Fruit fly (Drosophila melanogaster) whole organism, wandering third instar larva: Measurements from ENCODE around the gene cno.
A peak's percentile ranks its signal among the peaks of the same experiment; 100 is the strongest.

Experiments
- Abd-B ChIP-seq: fragments of >200 bp; optimal IDR thresholded peaks from 2 replicates; lab custom pipeline; 2017; ENCODE audit warnings: missing biosample characterization, missing genetic modification characterization
- CG32264 ChIP-seq: fragments of 200-800 bp; sonication (Bioruptor generic); optimal IDR thresholded peaks from 2 replicates; lab custom pipeline; 2016; ENCODE audit warnings: missing biosample characterization, missing genetic modification characterization
- CG9705 ChIP-seq: fragments of 200-800 bp; sonication (Bioruptor generic); optimal IDR thresholded peaks from 2 replicates; lab custom pipeline; 2018; ENCODE audit warnings: missing biosample characterization, mild to moderate bottlenecking, missing genetic modification characterization
- CrebA ChIP-seq: fragments of 200-800 bp; sonication (Bioruptor generic); optimal IDR thresholded peaks from 2 replicates; lab custom pipeline; 2016; ENCODE audit warnings: missing biosample characterization, mild to moderate bottlenecking, missing genetic modification characterization, borderline replicate concordance
- Dfd ChIP-seq: fragments of >200 bp; optimal IDR thresholded peaks from 2 replicates; lab custom pipeline; 2017; ENCODE audit warnings: missing biosample characterization, missing genetic modification characterization
- Dif ChIP-seq: fragments of 200-275, 200-300 bp; sonication (Bioruptor generic); optimal IDR thresholded peaks from 2 replicates; lab custom pipeline; 2018; ENCODE audit warnings: missing biosample characterization, missing genetic modification characterization; ENCODE audit not compliant: partially characterized antibody
- GATAd ChIP-seq: sonication (Bioruptor generic); optimal IDR thresholded peaks from 2 replicates; lab custom pipeline; 2016; ENCODE audit warnings: missing biosample characterization, missing genetic modification characterization
- HLH106 ChIP-seq: fragments of 200-800 bp; optimal IDR thresholded peaks from 3 replicates; lab custom pipeline; 2019; ENCODE audit warnings: missing biosample characterization, mild to moderate bottlenecking, missing genetic modification characterization, moderate library complexity
- Hnf4 ChIP-seq: fragments of 200-800 bp; sonication (Bioruptor generic); optimal IDR thresholded peaks from 2 replicates; lab custom pipeline; 2016; ENCODE audit warnings: missing biosample characterization, mild to moderate bottlenecking, missing genetic modification characterization
- Hr83 ChIP-seq: fragments of 200-300 bp; sonication (Bioruptor generic); optimal IDR thresholded peaks from 2 replicates; lab custom pipeline; 2016; ENCODE audit warnings: missing biosample characterization, mild to moderate bottlenecking, missing genetic modification characterization, moderate library complexity; ENCODE audit not compliant: poor library complexity, severe bottlenecking
- Jra ChIP-seq: sonication (Bioruptor generic); optimal IDR thresholded peaks from 2 replicates; lab custom pipeline; 2016; ENCODE audit warnings: missing biosample characterization, missing genetic modification characterization
- Mio ChIP-seq: sonication (Bioruptor generic); optimal IDR thresholded peaks from 2 replicates; lab custom pipeline; 2016; ENCODE audit warnings: missing biosample characterization, missing genetic modification characterization
- Myc ChIP-seq: fragments of >200 bp; optimal IDR thresholded peaks from 2 replicates; lab custom pipeline; 2017
- N ChIP-seq: fragments of >200 bp; optimal IDR thresholded peaks from 2 replicates; lab custom pipeline; 2018; ENCODE audit warnings: missing biosample characterization, missing external identifiers, missing genetic modification characterization
- OdsH ChIP-seq: fragments of 200-800 bp; sonication (Bioruptor generic); optimal IDR thresholded peaks from 2 replicates; lab custom pipeline; 2016; ENCODE audit warnings: missing biosample characterization, mild to moderate bottlenecking, missing genetic modification characterization
- Rel ChIP-seq, 2 experiments: fragments of 200-800 bp; sonication (Bioruptor generic) in 1 of 2; optimal IDR thresholded peaks; 2 replicates in 1 of 2; 3 replicates in 1 of 2; lab custom pipeline; 2016 to 2019; ENCODE audit warnings: mild to moderate bottlenecking in 2 of 2, missing biosample characterization in 2 of 2, missing genetic modification characterization in 2 of 2, moderate library complexity in 1 of 2
- Sp1 ChIP-seq: fragments of 200-800 bp; sonication (Bioruptor generic); optimal IDR thresholded peaks from 3 replicates; lab custom pipeline; 2019; ENCODE audit warnings: missing biosample characterization, mild to moderate bottlenecking, missing genetic modification characterization, moderate library complexity
- Vsx2 ChIP-seq: fragments of 200-300, 225-300 bp; sonication (Bioruptor generic); optimal IDR thresholded peaks from 2 replicates; lab custom pipeline; 2018; ENCODE audit warnings: missing biosample characterization, missing genetic modification characterization; ENCODE audit not compliant: partially characterized antibody
- br ChIP-seq: fragments of 200-800 bp; sonication (Bioruptor generic); optimal IDR thresholded peaks from 2 replicates; lab custom pipeline; 2016; ENCODE audit warnings: missing biosample characterization, missing genetic modification characterization
- brk ChIP-seq: fragments of 200-800 bp; sonication (Bioruptor generic); optimal IDR thresholded peaks from 2 replicates; lab custom pipeline; 2016; ENCODE audit warnings: missing biosample characterization, mild to moderate bottlenecking, missing genetic modification characterization
- dl ChIP-seq, 2 experiments: fragments of 175-275, 200-275 bp in 1 of 2; fragments of 200-275 bp in 1 of 2; sonication (Bioruptor generic); optimal IDR thresholded peaks; lab custom pipeline; 2018; ENCODE audit warnings: mild to moderate bottlenecking in 2 of 2, missing biosample characterization in 2 of 2, missing genetic modification characterization in 2 of 2, moderate library complexity in 2 of 2; ENCODE audit not compliant: partially characterized antibody in 2 of 2, insufficient read depth in 1 of 2
- dmrt93B ChIP-seq: fragments of 200-800 bp; sonication (Bioruptor generic); optimal IDR thresholded peaks from 2 replicates; lab custom pipeline; 2018; ENCODE audit warnings: missing biosample characterization, mild to moderate bottlenecking, missing genetic modification characterization
- dsf ChIP-seq: sonication (Bioruptor generic); optimal IDR thresholded peaks from 2 replicates; lab custom pipeline; 2016; ENCODE audit warnings: missing biosample characterization, missing genetic modification characterization, borderline replicate concordance
- ey ChIP-seq: fragments of 200-800 bp; sonication (Bioruptor generic); optimal IDR thresholded peaks from 2 replicates; lab custom pipeline; 2016; ENCODE audit warnings: missing biosample characterization, missing genetic modification characterization
- foxo ChIP-seq, 2 experiments: fragments of 200-800 bp; sonication (Bioruptor generic); optimal IDR thresholded peaks; 2 replicates in 1 of 2; 3 replicates in 1 of 2; lab custom pipeline; 2016 to 2017; ENCODE audit warnings: missing biosample characterization in 2 of 2, missing genetic modification characterization in 2 of 2
- fru ChIP-seq: fragments of 200-800 bp; sonication (Bioruptor generic); optimal IDR thresholded peaks from 3 replicates; lab custom pipeline; 2016; ENCODE audit warnings: missing biosample characterization, mild to moderate bottlenecking, missing genetic modification characterization
- h ChIP-seq: fragments of 200-800 bp; sonication (Bioruptor generic); optimal IDR thresholded peaks from 3 replicates; lab custom pipeline; 2016; ENCODE audit warnings: missing biosample characterization, mild to moderate bottlenecking, missing genetic modification characterization
- jim ChIP-seq: fragments of 175-275, 200-325 bp; sonication (Bioruptor generic); optimal IDR thresholded peaks from 2 replicates; lab custom pipeline; 2016; ENCODE audit warnings: missing biosample characterization, mild to moderate bottlenecking, missing genetic modification characterization
- lola ChIP-seq: fragments of >200 bp; optimal IDR thresholded peaks from 2 replicates; lab custom pipeline; 2017; ENCODE audit warnings: missing biosample characterization, missing genetic modification characterization
- psq ChIP-seq: fragments of 200-800 bp; sonication (Bioruptor generic); optimal IDR thresholded peaks from 3 replicates; lab custom pipeline; 2017; ENCODE audit warnings: missing biosample characterization, mild to moderate bottlenecking, missing genetic modification characterization, moderate library complexity
- rgr ChIP-seq: fragments of 200-800 bp; sonication (Bioruptor generic); optimal IDR thresholded peaks from 3 replicates; lab custom pipeline; 2016; ENCODE audit warnings: missing biosample characterization, mild to moderate bottlenecking, missing genetic modification characterization
- sv ChIP-seq: fragments of 200-800 bp; sonication (Bioruptor generic); optimal IDR thresholded peaks from 3 replicates; lab custom pipeline; 2016; ENCODE audit warnings: missing biosample characterization, missing genetic modification characterization
- tai ChIP-seq: sonication (Bioruptor generic); optimal IDR thresholded peaks from 2 replicates; lab custom pipeline; 2016; ENCODE audit warnings: missing biosample characterization, missing genetic modification characterization
- usp ChIP-seq: fragments of >200 bp; optimal IDR thresholded peaks from 2 replicates; lab custom pipeline; 2017; ENCODE audit warnings: missing biosample characterization, missing genetic modification characterization
- woc ChIP-seq: sonication (Bioruptor generic); optimal IDR thresholded peaks from 2 replicates; lab custom pipeline; 2016; ENCODE audit warnings: missing biosample characterization, mild to moderate bottlenecking, missing genetic modification characterization

The cno gene

DNA sequence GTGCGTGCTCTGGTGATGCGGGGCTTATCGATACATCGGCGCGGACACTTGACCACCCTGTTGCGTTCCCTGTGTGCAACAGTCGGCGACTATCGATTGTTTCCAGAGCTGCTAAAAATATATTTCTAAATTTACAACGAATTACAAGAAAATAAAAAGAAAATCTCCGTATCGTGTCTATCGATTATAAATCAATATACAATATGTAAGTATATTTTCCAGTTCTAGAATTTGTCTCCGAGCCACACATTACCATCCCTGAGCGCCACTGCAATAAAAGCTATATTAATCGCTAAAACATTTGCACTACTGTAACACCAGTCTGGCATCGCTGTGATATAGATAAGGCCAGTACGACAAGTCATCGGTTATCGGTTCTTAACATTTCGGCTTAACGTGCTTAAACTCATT lies 14.9 kb upstream of the cno start, which contains the start of the genes Kat60 and Mms19:
Kat60 (minus strand) TSS at position 13 of the 411 bp plus-strand sequence.
Mms19 (plus strand) TSS at position 347 of the 411 bp plus-strand sequence.
- TF ChIP-seq br (peak; percentile 51), CrebA (no peak), ey (GFP tag; lab: Kevin White, UChicago) (peak; percentile 70), Myc (lab: Kevin White, UChicago) (peak; percentile 95), dl (GFP tag; optimal IDR thresholded peaks at IDR 0.05; lab: Kevin White, UChicago; ENCODE audit: insufficient read depth in 1 of 2, partially characterized antibody in 2 of 2) (no peak), Dfd (no peak), Dif (GFP tag; lab: Kevin White, UChicago) (no peak), usp (GFP tag; lab: Kevin White, UChicago) (no peak), N (GFP tag; lab: Kevin White, UChicago) (no peak), h (GFP tag; lab: Kevin White, UChicago) (peak; percentile 77), GATAd (peak; percentile 75), Rel (GFP tag; optimal IDR thresholded peaks at IDR 0.05; lab: Kevin White, UChicago) (no peak), Rel (tag; optimal IDR thresholded peaks at IDR 0.05; lab: Kevin White, UChicago) (peak; percentile 6), rgr (peak; percentile 61), Sp1 (GFP tag; lab: Kevin White, UChicago) (peak; percentile 48), Abd-B (no peak), sv (GFP tag; lab: Kevin White, UChicago) (peak; percentile 60), Hnf4 (GFP tag; lab: Kevin White, UChicago) (peak; percentile 85), Hr83 (GFP tag; lab: Kevin White, UChicago) (peak; percentile 65), jim (GFP tag; lab: Kevin White, UChicago) (no peak), OdsH (GFP tag; lab: Kevin White, UChicago) (peak; percentile 48), brk (no peak), Vsx2 (GFP tag; lab: Kevin White, UChicago) (no peak), psq (GFP tag; lab: Kevin White, UChicago) (peak; percentile 55), lola (GFP tag; lab: Kevin White, UChicago) (no peak), fru (GFP tag; lab: Kevin White, UChicago) (peak; percentile 71), dmrt93B (GFP tag; lab: Kevin White, UChicago) (peak; percentile 64), foxo (GFP tag; optimal IDR thresholded peaks at IDR 0.05; lab: Kevin White, UChicago) (peak in 1 of 2 experiments; percentile 79), tai (GFP tag; lab: Kevin White, UChicago) (no peak), woc (GFP tag; lab: Kevin White, UChicago) (peak; percentile 96), CG9705 (GFP tag; lab: Kevin White, UChicago) (peak; percentile 40), dsf (GFP tag; lab: Kevin White, UChicago) (peak; percentile 55), CG32264 (GFP tag; lab: Kevin White, UChicago) (no peak), Mio (no peak), Jra (peak; percentile 89), HLH106 (peak; percentile 76)

dm6 chr3R:5231383-5232196 lies 14.3 kb upstream of the cno start:
- TF ChIP-seq Rel (GFP tag; optimal IDR thresholded peaks at IDR 0.05; lab: Kevin White, UChicago), result no peak
- peak; percentile 4 for TF ChIP-seq Rel (tag; optimal IDR thresholded peaks at IDR 0.05; lab: Kevin White, UChicago)
- no peak for TF ChIP-seq Sp1 (GFP tag; lab: Kevin White, UChicago)
- TF ChIP-seq sv (GFP tag; lab: Kevin White, UChicago), result no peak

DNA sequence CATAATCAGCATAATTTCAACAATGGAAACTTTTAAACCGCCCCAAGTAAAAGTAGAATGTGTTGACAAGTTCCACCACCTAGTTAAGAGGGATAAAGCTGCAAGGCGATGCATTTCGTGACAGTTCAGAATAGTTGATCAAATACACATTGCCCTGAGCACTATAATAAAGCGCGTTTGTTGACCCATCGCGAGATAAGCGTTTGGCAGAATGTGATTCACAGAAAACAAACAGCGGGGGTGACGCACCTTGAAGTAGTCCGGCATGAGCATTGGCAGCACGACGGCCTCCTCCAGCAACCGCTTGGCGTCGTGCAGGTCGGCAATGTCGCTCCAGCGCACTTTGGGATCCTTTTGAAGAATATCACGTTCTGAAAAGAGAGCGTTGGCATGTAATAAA lies 12.2 kb upstream of the cno start:
- TF ChIP-seq Rel (GFP tag; optimal IDR thresholded peaks at IDR 0.05; lab: Kevin White, UChicago), result no peak
- TF ChIP-seq Rel (tag; optimal IDR thresholded peaks at IDR 0.05; lab: Kevin White, UChicago), result peak; percentile 91
- TF ChIP-seq psq (GFP tag; lab: Kevin White, UChicago), result no peak
